Fruit fly (Drosophila melanogaster) whole organism, embryonic: ENCODE data around the gene scpr-C.

Source experiments
- ATbp ChIP-seq: fragments of 200-800 bp; sonication (Bioruptor generic); optimal IDR thresholded peaks from 2 replicates; lab custom pipeline; 2017; ENCODE audit warnings: missing biosample characterization, mild to moderate bottlenecking, missing genetic modification characterization, missing genetic modification reagents
- Aef1 ChIP-seq: fragments of 200-800 bp; sonication (Bioruptor generic); IDR thresholded peaks from 3 replicates; pipeline ENCODE4 v1.3.6; 2022; ENCODE audit warnings: missing biosample characterization, missing genetic modification characterization
- Atf3 ChIP-seq: fragments of 200-800 bp; sonication (Bioruptor generic); optimal IDR thresholded peaks from 3 replicates; lab custom pipeline; 2016; ENCODE audit warnings: missing biosample characterization, missing genetic modification characterization
- Awh ChIP-seq: fragments of 200-800 bp; sonication (Bioruptor generic); IDR thresholded peaks from 2 replicates; pipeline ENCODE4, ENCODE4 v1.3.6; 2022; ENCODE audit warnings: missing biosample characterization, missing genetic modification characterization
- Blimp-1 ChIP-seq: fragments of 200-800 bp; sonication (Bioruptor generic); optimal IDR thresholded peaks from 3 replicates; lab custom pipeline; 2018; ENCODE audit warnings: missing biosample characterization, missing genetic modification characterization, mild to moderate bottlenecking, moderate library complexity, missing genetic modification reagents
- BtbVII ChIP-seq: fragments of 200-800 bp; sonication (Bioruptor generic); optimal IDR thresholded peaks from 3 replicates; lab custom pipeline; 2017; ENCODE audit warnings: missing biosample characterization, mild to moderate bottlenecking, missing genetic modification characterization
- CG1024 ChIP-seq: fragments of 200-800 bp; sonication (Bioruptor generic); IDR thresholded peaks from 2 replicates; pipeline ENCODE4 v1.3.6; 2022; ENCODE audit warnings: missing biosample characterization, missing genetic modification characterization
- CG10274 ChIP-seq: fragments of 200-800 bp; sonication (Bioruptor generic); optimal IDR thresholded peaks from 3 replicates; lab custom pipeline; 2017; ENCODE audit warnings: missing biosample characterization, mild to moderate bottlenecking, missing genetic modification characterization
- CG11456 ChIP-seq: fragments of 200-800 bp; sonication (Bioruptor generic); IDR thresholded peaks from 3 replicates; pipeline ENCODE4 v1.3.6; 2022; ENCODE audit warnings: missing biosample characterization, missing genetic modification characterization
- CG12155 ChIP-seq: fragments of 200-800 bp; sonication (Bioruptor generic); optimal IDR thresholded peaks from 3 replicates; lab custom pipeline; 2016; ENCODE audit warnings: missing biosample characterization, missing genetic modification characterization
- CG13424 ChIP-seq: fragments of 200-800 bp; sonication (Bioruptor generic); optimal IDR thresholded peaks from 2 replicates; lab custom pipeline; 2019; ENCODE audit warnings: missing biosample characterization, mild to moderate bottlenecking, missing genetic modification characterization, moderate library complexity
- CG14710 ChIP-seq: fragments of 200-800 bp; sonication (Bioruptor generic); optimal IDR thresholded peaks from 3 replicates; lab custom pipeline; 2019; ENCODE audit warnings: missing biosample characterization, mild to moderate bottlenecking, missing genetic modification characterization, moderate library complexity
- CG1529 ChIP-seq: fragments of 200-800 bp; sonication (Bioruptor generic); optimal IDR thresholded peaks from 3 replicates; lab custom pipeline; 2018; ENCODE audit warnings: missing biosample characterization, missing genetic modification characterization
- CG15514 ChIP-seq: fragments of 200-800 bp; sonication (Bioruptor generic); optimal IDR thresholded peaks from 3 replicates; lab custom pipeline; 2017; ENCODE audit warnings: missing biosample characterization, missing genetic modification characterization, mild to moderate bottlenecking, moderate library complexity, missing genetic modification reagents
- CG1832 ChIP-seq: fragments of 200-800 bp; sonication (Bioruptor generic); optimal IDR thresholded peaks from 2 replicates; lab custom pipeline; 2017; ENCODE audit warnings: missing biosample characterization, mild to moderate bottlenecking, missing genetic modification characterization, inconsistent platforms
- CG31388 ChIP-seq: fragments of 200-800 bp; sonication (Bioruptor generic); optimal IDR thresholded peaks from 2 replicates; lab custom pipeline; 2016; ENCODE audit warnings: missing biosample characterization, missing genetic modification characterization
- CG4360 ChIP-seq: fragments of 200-800 bp; sonication (Bioruptor generic); IDR thresholded peaks from 2 replicates; pipeline ENCODE4 v1.3.6; 2022; ENCODE audit warnings: missing biosample characterization, missing genetic modification characterization
- CG5245 ChIP-seq: fragments of 200-800 bp; sonication (Bioruptor generic); optimal IDR thresholded peaks from 3 replicates; lab custom pipeline; 2016; ENCODE audit warnings: missing biosample characterization, missing genetic modification characterization
- CG6175 ChIP-seq: fragments of 200-800 bp; sonication (Bioruptor generic); IDR thresholded peaks from 3 replicates; pipeline ENCODE4 v1.3.6; 2022; ENCODE audit warnings: missing biosample characterization, missing genetic modification characterization
- CG7357 ChIP-seq: fragments of 200-800 bp; sonication (Bioruptor generic); IDR thresholded peaks from 3 replicates; pipeline ENCODE4 v1.3.6; 2022; ENCODE audit warnings: missing biosample characterization, missing genetic modification characterization
- D ChIP-seq, 2 experiments: fragments of 200-800 bp in 1 of 2; fragments of >200 bp in 1 of 2; sonication (Bioruptor generic) in 1 of 2; optimal IDR thresholded peaks; 2 replicates in 1 of 2; 3 replicates in 1 of 2; lab custom pipeline; 2017; ENCODE audit warnings: mild to moderate bottlenecking in 1 of 2, missing biosample characterization in 1 of 2, missing genetic modification characterization in 1 of 2, missing genetic modification reagents in 1 of 2
- Dad ChIP-seq: fragments of 200-800 bp; sonication (Bioruptor generic); optimal IDR thresholded peaks from 3 replicates; lab custom pipeline; 2016; ENCODE audit warnings: missing biosample characterization, missing genetic modification characterization
- E2f2 ChIP-seq: fragments of 200-800 bp; sonication (Bioruptor generic); IDR thresholded peaks from 2 replicates; pipeline ENCODE4 v1.3.6; 2022; ENCODE audit warnings: missing biosample characterization, missing genetic modification characterization
- Ets65A ChIP-seq: fragments of 200-800 bp; sonication (Bioruptor generic); peaks from one replicate; lab custom pipeline; 2016; ENCODE audit warnings: missing biosample characterization, missing genetic modification characterization
- Lhr ChIP-seq: fragments of 200-800 bp; sonication (Bioruptor generic); optimal IDR thresholded peaks from 3 replicates; lab custom pipeline; 2017; ENCODE audit warnings: mild to moderate bottlenecking, missing biosample characterization, missing genetic modification reagents, missing genetic modification characterization
- MBD-R2 ChIP-seq: fragments of 200-800 bp; sonication (Bioruptor generic); IDR thresholded peaks from 2 replicates; pipeline ENCODE4 v1.3.6; 2022; ENCODE audit warnings: missing biosample characterization, missing genetic modification characterization
- MESR4 ChIP-seq: fragments of 200-800 bp; sonication (Bioruptor generic); optimal IDR thresholded peaks from 2 replicates; lab custom pipeline; 2018; ENCODE audit warnings: missing biosample characterization, mild to moderate bottlenecking, missing genetic modification characterization, moderate library complexity
- Neu2 ChIP-seq: fragments of 200-800 bp; sonication (Bioruptor generic); optimal IDR thresholded peaks from 3 replicates; lab custom pipeline; 2016; ENCODE audit warnings: missing biosample characterization, missing genetic modification characterization, borderline replicate concordance
- Poxn ChIP-seq: fragments of 200-800 bp; sonication (Bioruptor generic); IDR thresholded peaks from 2 replicates; pipeline ENCODE4 v1.3.6; 2022; ENCODE audit warnings: missing biosample characterization, missing genetic modification characterization
- Stat92E ChIP-seq, 3 experiments: fragments of >200 bp in 2 of 3; fragments of 200-800 bp in 1 of 3; sonication (Bioruptor generic) in 1 of 3; optimal IDR thresholded peaks; 2 replicates each; lab custom pipeline; 2017 to 2019; ENCODE audit warnings: missing biosample characterization in 3 of 3, missing genetic modification characterization in 3 of 3, mild to moderate bottlenecking in 1 of 3, moderate library complexity in 1 of 3
- Usf ChIP-seq: fragments of 200-800 bp; sonication (Bioruptor generic); optimal IDR thresholded peaks from 2 replicates; lab custom pipeline; 2017; ENCODE audit warnings: missing genotype, missing biosample characterization, missing genetic modification characterization
- aop ChIP-seq: fragments of 200-800 bp; sonication (Bioruptor generic); IDR thresholded peaks from 2 replicates; pipeline ENCODE4 v1.3.6; 2022; ENCODE audit warnings: missing biosample characterization, missing genetic modification characterization
- ap ChIP-seq: fragments of 200-800 bp; sonication (Bioruptor generic); IDR thresholded peaks from 2 replicates; pipeline ENCODE4 v1.3.6; 2022; ENCODE audit warnings: missing biosample characterization, missing genetic modification characterization
- az2 ChIP-seq: fragments of 200-800 bp; sonication (Bioruptor generic); optimal IDR thresholded peaks from 3 replicates; lab custom pipeline; 2016; ENCODE audit warnings: missing biosample characterization, missing genetic modification characterization
- cad ChIP-seq: fragments of >200 bp; optimal IDR thresholded peaks from 2 replicates; lab custom pipeline; 2017; ENCODE audit warnings: missing biosample characterization, missing genetic modification characterization
- cas ChIP-seq: fragments of 200-800 bp; sonication (Bioruptor generic); IDR thresholded peaks from 2 replicates; pipeline ENCODE4 v1.3.6; 2022; ENCODE audit warnings: missing biosample characterization, missing genetic modification characterization
- da ChIP-seq: fragments of 200-800 bp; sonication (Bioruptor generic); optimal IDR thresholded peaks from 2 replicates; lab custom pipeline; 2016; ENCODE audit warnings: missing biosample characterization, missing genetic modification characterization
- disco-r ChIP-seq: fragments of 200-800 bp; sonication (Bioruptor generic); optimal IDR thresholded peaks from 2 replicates; lab custom pipeline; 2016; ENCODE audit warnings: missing biosample characterization, missing genetic modification characterization
- dm ChIP-seq: fragments of 200-800 bp; sonication (Bioruptor generic); optimal IDR thresholded peaks from 3 replicates; lab custom pipeline; 2016; ENCODE audit warnings: missing biosample characterization, missing genetic modification characterization
- fd96Cb ChIP-seq: fragments of 200-800 bp; sonication (Bioruptor generic); optimal IDR thresholded peaks from 2 replicates; lab custom pipeline; 2018; ENCODE audit warnings: missing biosample characterization, mild to moderate bottlenecking, missing genetic modification characterization, moderate library complexity
- jing ChIP-seq: fragments of 200-800 bp; sonication (Bioruptor generic); optimal IDR thresholded peaks from 2 replicates; lab custom pipeline; 2018; ENCODE audit warnings: missing biosample characterization, mild to moderate bottlenecking, missing genetic modification characterization
- mirr ChIP-seq: fragments of 200-800 bp; sonication (Bioruptor generic); optimal IDR thresholded peaks from 3 replicates; lab custom pipeline; 2018; ENCODE audit warnings: missing biosample characterization, mild to moderate bottlenecking, missing genetic modification characterization
- nerfin-2 ChIP-seq: fragments of 200-800 bp; sonication (Bioruptor generic); IDR thresholded peaks from 2 replicates; pipeline ENCODE4 v1.3.6; 2022; ENCODE audit warnings: missing biosample characterization, missing genetic modification characterization; ENCODE audit not compliant: partially characterized antibody
- onecut ChIP-seq: fragments of 200-800 bp; sonication (Bioruptor generic); IDR thresholded peaks from 2 replicates; pipeline ENCODE4 v1.3.6; 2022; ENCODE audit warnings: missing biosample characterization, missing genetic modification characterization
- ro ChIP-seq: fragments of 200-800 bp; sonication (Bioruptor generic); IDR thresholded peaks from 2 replicates; pipeline ENCODE4 v1.3.6; 2022; ENCODE audit warnings: missing biosample characterization, missing genetic modification characterization
- schlank ChIP-seq: fragments of 200-800 bp; sonication (Bioruptor generic); optimal IDR thresholded peaks from 2 replicates; lab custom pipeline; 2018; ENCODE audit warnings: missing biosample characterization, mild to moderate bottlenecking, missing genetic modification characterization
- scrt ChIP-seq: fragments of 200-800 bp; sonication (Bioruptor generic); optimal IDR thresholded peaks from 2 replicates; lab custom pipeline; 2018; ENCODE audit warnings: missing biosample characterization, mild to moderate bottlenecking, missing genetic modification characterization, moderate library complexity
- sd ChIP-seq: fragments of 200-800 bp; sonication (Bioruptor generic); optimal IDR thresholded peaks from 3 replicates; lab custom pipeline; 2018; ENCODE audit warnings: missing biosample characterization, mild to moderate bottlenecking, missing genetic modification characterization, moderate library complexity
- slbo ChIP-seq: fragments of 200-800 bp; sonication (Bioruptor generic); IDR thresholded peaks from 2 replicates; pipeline ENCODE4 v1.3.6; 2022; ENCODE audit warnings: missing biosample characterization, missing genetic modification characterization
- unpg ChIP-seq: fragments of 200-800 bp; sonication (Bioruptor generic); optimal IDR thresholded peaks from 3 replicates; lab custom pipeline; 2018; ENCODE audit warnings: missing biosample characterization, mild to moderate bottlenecking, missing genetic modification characterization, moderate library complexity

The scpr-C gene

dm6 chr3R:11243951-11244660 is 18.8 kb downstream of the scpr-C start, which contains the start of the genes CG17734 and CG5214 (continued):
- TF ChIP-seq CG1832: no peak
- no peak for TF ChIP-seq CG4360 (GFP tag; lab: Robert Waterston, UW)
- peak; percentile 40; the same call in 1 of the 2 replicates for TF ChIP-seq MBD-R2 (GFP tag; lab: Robert Waterston, UW)
- TF ChIP-seq Blimp-1 (GFP tag; lab: Kevin White, UChicago): no peak
- TF ChIP-seq Stat92E (GFP tag; optimal IDR thresholded peaks at IDR 0.05; lab: Kevin White, UChicago): no peak
- no peak for TF ChIP-seq cas
- no peak for TF ChIP-seq D (optimal IDR thresholded peaks at IDR 0.05; lab: Kevin White, UChicago)
- no peak for TF ChIP-seq D (GFP tag; optimal IDR thresholded peaks at IDR 0.05; lab: Kevin White, UChicago)
- no peak for TF ChIP-seq CG1529 (GFP tag; lab: Kevin White, UChicago)
- no peak for TF ChIP-seq mirr (GFP tag; lab: Kevin White, UChicago)
- TF ChIP-seq scrt (GFP tag; lab: Kevin White, UChicago): no peak
- TF ChIP-seq CG1024 (GFP tag; lab: Robert Waterston, UW): no peak
- TF ChIP-seq jing (GFP tag; lab: Kevin White, UChicago): no peak
- TF ChIP-seq CG10274 (GFP tag; lab: Kevin White, UChicago): no peak
- TF ChIP-seq cad: no peak
- no peak for TF ChIP-seq CG6175
- no peak for TF ChIP-seq CG12155 (GFP tag; lab: Kevin White, UChicago)
- 0 out of 2 replicates have a peak, but pooled peaks have one; percentile 13 for TF ChIP-seq onecut (GFP tag; lab: Robert Waterston, UW)
- peak; percentile 38 for TF ChIP-seq Atf3 (GFP tag; lab: Kevin White, UChicago)
- TF ChIP-seq slbo (GFP tag; lab: Robert Waterston, UW): no peak
- no peak for TF ChIP-seq Neu2 (GFP tag; lab: Kevin White, UChicago)
- no peak for TF ChIP-seq E2f2
- TF ChIP-seq Lhr (GFP tag; lab: Kevin White, UChicago): no peak
- TF ChIP-seq CG14710: no peak
- peak; percentile 12 for TF ChIP-seq CG5245 (GFP tag; lab: Kevin White, UChicago)
- TF ChIP-seq CG15514 (GFP tag; lab: Kevin White, UChicago): peak; percentile 69
- no peak for TF ChIP-seq CG7357 (GFP tag; lab: Robert Waterston, UW)
- peak; percentile 79 for TF ChIP-seq Ets65A
- no peak for TF ChIP-seq disco-r (GFP tag; lab: Kevin White, UChicago)
- TF ChIP-seq Poxn (GFP tag; lab: Robert Waterston, UW): no peak
- TF ChIP-seq Usf (GFP tag; lab: Kevin White, UChicago): no peak
- no peak for TF ChIP-seq fd96Cb
- TF ChIP-seq Dad (GFP tag; lab: Kevin White, UChicago): no peak
- no peak for TF ChIP-seq Aef1 (GFP tag; lab: Robert Waterston, UW)
- TF ChIP-seq CG11456 (GFP tag; lab: Robert Waterston, UW): no peak
- TF ChIP-seq schlank (tag; lab: Kevin White, UChicago): no peak
- TF ChIP-seq aop (GFP tag; lab: Robert Waterston, UW): no peak
- TF ChIP-seq unpg (GFP tag; lab: Kevin White, UChicago): no peak
- peak; percentile 47 for TF ChIP-seq dm (GFP tag; lab: Kevin White, UChicago)
- no peak for TF ChIP-seq Awh (GFP tag; lab: Robert Waterston, UW)
- peak; percentile 28 for TF ChIP-seq CG13424 (tag; lab: Kevin White, UChicago)
- TF ChIP-seq ro (GFP tag; lab: Robert Waterston, UW): no peak
- peak; percentile 7 for TF ChIP-seq az2 (GFP tag; lab: Kevin White, UChicago)
- no peak for TF ChIP-seq ap (GFP tag; lab: Robert Waterston, UW)
- no peak for TF ChIP-seq nerfin-2
- TF ChIP-seq da (GFP tag; lab: Kevin White, UChicago): no peak
- no peak for TF ChIP-seq CG31388 (GFP tag; lab: Kevin White, UChicago)
- no peak for TF ChIP-seq ATbp (GFP tag; lab: Kevin White, UChicago)
- no peak for TF ChIP-seq BtbVII
- TF ChIP-seq sd (tag; lab: Kevin White, UChicago): no peak
- TF ChIP-seq MESR4 (GFP tag; lab: Kevin White, UChicago): peak; percentile 63
